Fruit fly (Drosophila melanogaster) whole organism, embryonic: ENCODE data around the gene MTF-1.

Experiments used
- Aef1 ChIP-seq: fragments of 200-800 bp; sonication (Bioruptor generic); IDR thresholded peaks from 3 replicates; pipeline ENCODE4 v1.3.6; 2022; ENCODE audit warnings: missing biosample characterization, missing genetic modification characterization
- Atf3 ChIP-seq: fragments of 200-800 bp; sonication (Bioruptor generic); optimal IDR thresholded peaks from 3 replicates; lab custom pipeline; 2016; ENCODE audit warnings: missing biosample characterization, missing genetic modification characterization
- Atf6 ChIP-seq: fragments of 200-800 bp; sonication (Bioruptor generic); IDR thresholded peaks from 2 replicates; pipeline ENCODE4 v1.3.6; 2022; ENCODE audit warnings: missing biosample characterization, missing genetic modification characterization
- Blimp-1 ChIP-seq: fragments of 200-800 bp; sonication (Bioruptor generic); optimal IDR thresholded peaks from 3 replicates; lab custom pipeline; 2018; ENCODE audit warnings: missing biosample characterization, missing genetic modification characterization, mild to moderate bottlenecking, moderate library complexity, missing genetic modification reagents
- CG10209 ChIP-seq: fragments of 200-800 bp; sonication (Bioruptor generic); optimal IDR thresholded peaks from 3 replicates; lab custom pipeline; 2017; ENCODE audit warnings: missing biosample characterization, mild to moderate bottlenecking, missing genetic modification characterization, missing genetic modification reagents
- CG10565 ChIP-seq: fragments of 200-800 bp; sonication (Bioruptor generic); optimal IDR thresholded peaks from 3 replicates; lab custom pipeline; 2016; ENCODE audit warnings: missing biosample characterization, mild to moderate bottlenecking, missing genetic modification characterization
- CG1233 ChIP-seq: fragments of 200-800 bp; sonication (Bioruptor generic); optimal IDR thresholded peaks from 4 replicates; lab custom pipeline; 2018; ENCODE audit warnings: missing biosample characterization, mild to moderate bottlenecking, missing genetic modification characterization
- CG14710 ChIP-seq: fragments of 200-800 bp; sonication (Bioruptor generic); optimal IDR thresholded peaks from 3 replicates; lab custom pipeline; 2019; ENCODE audit warnings: missing biosample characterization, mild to moderate bottlenecking, missing genetic modification characterization, moderate library complexity
- CG15011 ChIP-seq: fragments of 200-800 bp; sonication (Bioruptor generic); optimal IDR thresholded peaks from 3 replicates; lab custom pipeline; 2018; ENCODE audit warnings: missing biosample characterization, mild to moderate bottlenecking, missing genetic modification characterization
- CG2678 ChIP-seq: fragments of 200-800 bp; sonication (Bioruptor generic); optimal IDR thresholded peaks from 3 replicates; lab custom pipeline; 2019; ENCODE audit warnings: missing biosample characterization, mild to moderate bottlenecking, missing genetic modification characterization, moderate library complexity
- CG30403 ChIP-seq: fragments of 200-800 bp; sonication (Bioruptor generic); optimal IDR thresholded peaks from 3 replicates; lab custom pipeline; 2016; ENCODE audit warnings: missing biosample characterization, missing genetic modification characterization
- CG32767 ChIP-seq: fragments of 200-800 bp; sonication (Bioruptor generic); IDR thresholded peaks from 2 replicates; pipeline ENCODE4 v1.3.6; 2022; ENCODE audit warnings: missing biosample characterization, missing genetic modification characterization
- CG3407 ChIP-seq: fragments of 200-800 bp; sonication (Bioruptor generic); optimal IDR thresholded peaks from 2 replicates; lab custom pipeline; 2018; ENCODE audit warnings: missing biosample characterization, mild to moderate bottlenecking, missing genetic modification characterization
- CG34224 ChIP-seq: fragments of 200-800 bp; sonication (Bioruptor generic); IDR thresholded peaks from 3 replicates; pipeline ENCODE4 v1.3.6; 2022; ENCODE audit warnings: missing biosample characterization, missing genetic modification characterization; ENCODE audit not compliant: partially characterized antibody
- CG3995 ChIP-seq: fragments of 200-800 bp; sonication (Bioruptor generic); optimal IDR thresholded peaks from 3 replicates; lab custom pipeline; 2016; ENCODE audit warnings: missing biosample characterization, missing genetic modification characterization
- CG7839 ChIP-seq: fragments of 200-800 bp; sonication (Bioruptor generic); optimal IDR thresholded peaks from 3 replicates; lab custom pipeline; 2018; ENCODE audit warnings: missing biosample characterization, mild to moderate bottlenecking, missing genetic modification characterization, moderate library complexity
- CG7928 ChIP-seq: fragments of 200-800 bp; sonication (Bioruptor generic); optimal IDR thresholded peaks from 2 replicates; lab custom pipeline; 2017; ENCODE audit warnings: missing biosample characterization, mild to moderate bottlenecking, missing genetic modification characterization
- CG7987 ChIP-seq: fragments of 200-800 bp; sonication (Bioruptor generic); optimal IDR thresholded peaks from 2 replicates; lab custom pipeline; 2018; ENCODE audit warnings: missing biosample characterization, mild to moderate bottlenecking, missing genetic modification characterization, moderate library complexity
- CG8478 ChIP-seq: fragments of >200 bp; optimal IDR thresholded peaks from 2 replicates; lab custom pipeline; 2018
- CG8944 ChIP-seq: fragments of 200-800 bp; sonication (Bioruptor generic); optimal IDR thresholded peaks from 3 replicates; lab custom pipeline; 2016; ENCODE audit warnings: missing biosample characterization, missing genetic modification characterization
- D ChIP-seq, 2 experiments: fragments of 200-800 bp in 1 of 2; fragments of >200 bp in 1 of 2; sonication (Bioruptor generic) in 1 of 2; optimal IDR thresholded peaks; 2 replicates in 1 of 2; 3 replicates in 1 of 2; lab custom pipeline; 2017; ENCODE audit warnings: mild to moderate bottlenecking in 1 of 2, missing biosample characterization in 1 of 2, missing genetic modification characterization in 1 of 2, missing genetic modification reagents in 1 of 2
- Deaf1 ChIP-seq: fragments of 200-800 bp; optimal IDR thresholded peaks from 3 replicates; lab custom pipeline; 2019; ENCODE audit warnings: missing biosample characterization, mild to moderate bottlenecking, missing genetic modification characterization, moderate library complexity
- Dp ChIP-seq: fragments of 200-800 bp; sonication (Bioruptor generic); optimal IDR thresholded peaks from 2 replicates; lab custom pipeline; 2018; ENCODE audit warnings: missing biosample characterization, mild to moderate bottlenecking, missing genetic modification characterization, moderate library complexity
- HLH3B ChIP-seq: fragments of 200-800 bp; sonication (Bioruptor generic); IDR thresholded peaks from 2 replicates; pipeline ENCODE4 v1.3.6; 2022; ENCODE audit warnings: missing biosample characterization, missing genetic modification characterization
- HLHmδ ChIP-seq: fragments of 200-800 bp; sonication (Bioruptor generic); optimal IDR thresholded peaks from 2 replicates; lab custom pipeline; 2018; ENCODE audit warnings: missing biosample characterization, mild to moderate bottlenecking, missing genetic modification characterization, moderate library complexity
- Hr51 ChIP-seq, 2 experiments: fragments of 200-800 bp; sonication (Bioruptor generic); optimal IDR thresholded peaks; 2 replicates in 1 of 2; 3 replicates in 1 of 2; lab custom pipeline; 2016 to 2018; ENCODE audit warnings: missing biosample characterization in 2 of 2, missing genetic modification characterization in 2 of 2, mild to moderate bottlenecking in 1 of 2, moderate library complexity in 1 of 2
- Lim3 ChIP-seq: fragments of 200-800 bp; sonication (Bioruptor generic); IDR thresholded peaks from 2 replicates; pipeline ENCODE4 v1.3.6; 2022; ENCODE audit warnings: missing biosample characterization, missing genetic modification characterization
- Nf-YA ChIP-seq: fragments of 200-800 bp; sonication (Bioruptor generic); IDR thresholded peaks from 2 replicates; pipeline ENCODE4 v1.3.6; 2022; ENCODE audit warnings: missing biosample characterization, missing genetic modification characterization
- Poxn ChIP-seq: fragments of 200-800 bp; sonication (Bioruptor generic); IDR thresholded peaks from 2 replicates; pipeline ENCODE4 v1.3.6; 2022; ENCODE audit warnings: missing biosample characterization, missing genetic modification characterization
- ap ChIP-seq: fragments of 200-800 bp; sonication (Bioruptor generic); IDR thresholded peaks from 2 replicates; pipeline ENCODE4 v1.3.6; 2022; ENCODE audit warnings: missing biosample characterization, missing genetic modification characterization
- bab2 ChIP-seq: fragments of 200-800 bp; sonication (Bioruptor generic); optimal IDR thresholded peaks from 2 replicates; lab custom pipeline; 2016; ENCODE audit warnings: missing biosample characterization, missing genetic modification characterization
- da ChIP-seq: fragments of 200-800 bp; sonication (Bioruptor generic); optimal IDR thresholded peaks from 2 replicates; lab custom pipeline; 2016; ENCODE audit warnings: missing biosample characterization, missing genetic modification characterization
- dan ChIP-seq: fragments of 200-800 bp; sonication (Bioruptor generic); IDR thresholded peaks from 2 replicates; pipeline ENCODE4 v1.3.6; 2022; ENCODE audit warnings: missing biosample characterization, missing genetic modification characterization
- dati ChIP-seq: fragments of 200-800 bp; sonication (Bioruptor generic); IDR thresholded peaks from 2 replicates; pipeline ENCODE4 v1.3.6; 2022; ENCODE audit warnings: missing biosample characterization, missing genetic modification characterization
- dm ChIP-seq: fragments of 200-800 bp; sonication (Bioruptor generic); optimal IDR thresholded peaks from 3 replicates; lab custom pipeline; 2016; ENCODE audit warnings: missing biosample characterization, missing genetic modification characterization
- emc ChIP-seq: fragments of 200-800 bp; sonication (Bioruptor generic); optimal IDR thresholded peaks from 2 replicates; lab custom pipeline; 2016; ENCODE audit warnings: missing biosample characterization, missing genetic modification characterization
- gcm ChIP-seq: fragments of 200-800 bp; sonication (Bioruptor generic); optimal IDR thresholded peaks from 2 replicates; lab custom pipeline; 2019; ENCODE audit warnings: missing biosample characterization, mild to moderate bottlenecking, missing genetic modification characterization, moderate library complexity
- hb ChIP-seq: fragments of 200-800 bp; sonication (Bioruptor generic); IDR thresholded peaks from 3 replicates; pipeline ENCODE4 v1.3.6; 2022; ENCODE audit warnings: missing biosample characterization, missing genetic modification characterization; ENCODE audit not compliant: partially characterized antibody
- kah ChIP-seq: fragments of 200-800 bp; sonication (Bioruptor generic); optimal IDR thresholded peaks from 2 replicates; lab custom pipeline; 2018; ENCODE audit warnings: missing biosample characterization, mild to moderate bottlenecking, missing genetic modification characterization
- ken ChIP-seq: fragments of 200-800 bp; sonication (Bioruptor generic); IDR thresholded peaks from 3 replicates; pipeline ENCODE4 v1.3.6; 2022; ENCODE audit warnings: missing biosample characterization, missing genetic modification characterization
- lov ChIP-seq, 2 experiments: fragments of 200-800 bp in 1 of 2; fragments of >200 bp in 1 of 2; sonication (Bioruptor generic) in 1 of 2; IDR thresholded peaks in 1 of 2; optimal IDR thresholded peaks in 1 of 2; 2 replicates in 1 of 2; 3 replicates in 1 of 2; pipeline versions ENCODE4 v1.3.6 to Lab custom; 2017 to 2022; ENCODE audit warnings: missing biosample characterization in 1 of 2, missing genetic modification characterization in 1 of 2
- odd ChIP-seq: fragments of 200-800 bp; sonication (Bioruptor generic); optimal IDR thresholded peaks from 2 replicates; lab custom pipeline; 2017; ENCODE audit warnings: missing biosample characterization, mild to moderate bottlenecking, missing genetic modification characterization
- row ChIP-seq: fragments of 200-800 bp; sonication (Bioruptor generic); IDR thresholded peaks from 3 replicates; pipeline ENCODE4 v1.3.6; 2022; ENCODE audit warnings: missing biosample characterization, missing genetic modification characterization
- shn ChIP-seq: fragments of 200-800 bp; sonication (Bioruptor generic); optimal IDR thresholded peaks from 3 replicates; lab custom pipeline; 2016; ENCODE audit warnings: missing biosample characterization, missing genetic modification characterization
- sob ChIP-seq: fragments of 200-800 bp; sonication (Bioruptor generic); IDR thresholded peaks from 2 replicates; pipeline ENCODE4 v1.3.6; 2022; ENCODE audit warnings: missing biosample characterization, missing genetic modification characterization
- sqz ChIP-seq: fragments of 200-800 bp; sonication (Bioruptor generic); optimal IDR thresholded peaks from 3 replicates; lab custom pipeline; 2018; ENCODE audit warnings: missing biosample characterization, mild to moderate bottlenecking, missing genetic modification characterization
- trem ChIP-seq: fragments of 200-800 bp; optimal IDR thresholded peaks from 3 replicates; lab custom pipeline; 2019; ENCODE audit warnings: missing biosample characterization, mild to moderate bottlenecking, missing genetic modification characterization, moderate library complexity
- vfl ChIP-seq: fragments of 200-800 bp; sonication (Bioruptor generic); optimal IDR thresholded peaks from 2 replicates; lab custom pipeline; 2016; ENCODE audit warnings: missing biosample characterization, missing genetic modification characterization
- wdn ChIP-seq: fragments of 200-800 bp; sonication (Bioruptor generic); IDR thresholded peaks from 2 replicates; pipeline ENCODE4 v1.3.6; 2022; ENCODE audit warnings: missing biosample characterization, missing genetic modification characterization
- zf30C ChIP-seq: fragments of 200-800 bp; sonication (Bioruptor generic); optimal IDR thresholded peaks from 3 replicates; lab custom pipeline; 2018; ENCODE audit warnings: missing biosample characterization, mild to moderate bottlenecking, missing genetic modification characterization

MTF-1 gene

dm6 chr3L:9447239-9447777 is 17.2 kb downstream of the MTF-1 start:
- no peak for TF ChIP-seq zf30C (GFP tag; lab: Kevin White, UChicago)
- TF ChIP-seq D (optimal IDR thresholded peaks at IDR 0.05; lab: Kevin White, UChicago) = peak; percentile 89
- no peak for TF ChIP-seq D (GFP tag; optimal IDR thresholded peaks at IDR 0.05; lab: Kevin White, UChicago)
- no peak for TF ChIP-seq dati (GFP tag; lab: Robert Waterston, UW)
- no peak for TF ChIP-seq Nf-YA (GFP tag; lab: Robert Waterston, UW)
- 0 out of 3 replicates have a peak, but pooled peaks have one; percentile 13 for TF ChIP-seq row (GFP tag; lab: Robert Waterston, UW)
- TF ChIP-seq ken (GFP tag; lab: Robert Waterston, UW) = no peak
- TF ChIP-seq Lim3 = no peak
- TF ChIP-seq CG8478 (lab: Kevin White, UChicago) = no peak
- TF ChIP-seq Dp (GFP tag; lab: Kevin White, UChicago) = no peak
- TF ChIP-seq shn (GFP tag; lab: Kevin White, UChicago) = no peak
- no peak for TF ChIP-seq CG7839 (tag; lab: Kevin White, UChicago)
- TF ChIP-seq CG7928 (GFP tag; lab: Kevin White, UChicago) = no peak
- TF ChIP-seq sqz (GFP tag; lab: Kevin White, UChicago) = peak; percentile 28
- TF ChIP-seq da (GFP tag; lab: Kevin White, UChicago) = no peak
- TF ChIP-seq Blimp-1 (GFP tag; lab: Kevin White, UChicago) = no peak
- no peak for TF ChIP-seq hb (GFP tag; lab: Robert Waterston, UW)
- no peak for TF ChIP-seq CG30403 (GFP tag; lab: Kevin White, UChicago)
- no peak for TF ChIP-seq Deaf1 (tag; lab: Kevin White, UChicago)
- TF ChIP-seq CG10209 (GFP tag; lab: Kevin White, UChicago) = no peak
- no peak for TF ChIP-seq CG34224 (GFP tag; lab: Robert Waterston, UW)
- no peak for TF ChIP-seq Hr51 (GFP tag; optimal IDR thresholded peaks at IDR 0.05; lab: Kevin White, UChicago)
- no peak for TF ChIP-seq dan (GFP tag; lab: Robert Waterston, UW)
- TF ChIP-seq lov (optimal IDR thresholded peaks at IDR 0.05; lab: Kevin White, UChicago) = no peak
- TF ChIP-seq lov (GFP tag; IDR thresholded peaks at IDR 0.05; lab: Robert Waterston, UW) = no peak
- TF ChIP-seq CG3407 (GFP tag; lab: Kevin White, UChicago) = no peak
- TF ChIP-seq HLH3B (GFP tag; lab: Robert Waterston, UW) = no peak
- TF ChIP-seq CG14710 = no peak
- TF ChIP-seq emc (GFP tag; lab: Kevin White, UChicago) = no peak
- TF ChIP-seq trem (tag; lab: Kevin White, UChicago) = no peak
- no peak for TF ChIP-seq CG8944 (GFP tag; lab: Kevin White, UChicago)
- TF ChIP-seq odd (GFP tag; lab: Kevin White, UChicago) = no peak
- TF ChIP-seq Atf3 (GFP tag; lab: Kevin White, UChicago) = no peak
- no peak for TF ChIP-seq CG10565 (GFP tag; lab: Kevin White, UChicago)
- TF ChIP-seq sob (GFP tag; lab: Robert Waterston, UW) = no peak
- TF ChIP-seq CG7987 (GFP tag; lab: Kevin White, UChicago) = no peak
- TF ChIP-seq bab2 (GFP tag; lab: Kevin White, UChicago) = no peak
- no peak for TF ChIP-seq ap (GFP tag; lab: Robert Waterston, UW)
- TF ChIP-seq CG3995 = no peak
- TF ChIP-seq CG15011 = no peak
- TF ChIP-seq HLHmδ (GFP tag; lab: Kevin White, UChicago) = no peak
- TF ChIP-seq kah = peak; percentile 38
- no peak for TF ChIP-seq Atf6 (GFP tag; lab: Robert Waterston, UW)
- no peak for TF ChIP-seq vfl (GFP tag; lab: Kevin White, UChicago)
- peak; percentile 19 for TF ChIP-seq CG2678 (tag; lab: Kevin White, UChicago)
- TF ChIP-seq dm (GFP tag; lab: Kevin White, UChicago) = no peak
- TF ChIP-seq gcm (GFP tag; lab: Kevin White, UChicago) = no peak
- TF ChIP-seq wdn (GFP tag; lab: Robert Waterston, UW) = no peak
- TF ChIP-seq CG1233 = no peak
- 0 out of 2 replicates have a peak, but pooled peaks have one; percentile 7 for TF ChIP-seq CG32767
- peak; percentile 62; the same call in 2 of the 3 replicates for TF ChIP-seq Aef1 (GFP tag; lab: Robert Waterston, UW)
- no peak for TF ChIP-seq Poxn (GFP tag; lab: Robert Waterston, UW)
